Fruit fly (Drosophila melanogaster) whole organism, embryonic: ENCODE measurements around the gene Mlc2.
A peak's percentile ranks its signal among the peaks of the same experiment; 100 is the strongest.

ENCODE experiments used
- Aef1 ChIP-seq: fragments of 200-800 bp; sonication (Bioruptor generic); IDR thresholded peaks from 3 replicates; pipeline ENCODE4 v1.3.6; 2022; ENCODE audit warnings: missing biosample characterization, missing genetic modification characterization
- Atf-2 ChIP-seq: fragments of 200-800 bp; sonication (Bioruptor generic); optimal IDR thresholded peaks from 2 replicates; lab custom pipeline; 2016; ENCODE audit warnings: missing biosample characterization, missing genetic modification characterization
- Bgb ChIP-seq: fragments of 200-800 bp; sonication (Bioruptor generic); IDR thresholded peaks from 2 replicates; pipeline ENCODE4 v1.3.6; 2022; ENCODE audit warnings: missing biosample characterization, missing genetic modification characterization; ENCODE audit not compliant: partially characterized antibody
- CG10979 ChIP-seq: fragments of 200-800 bp; sonication (Bioruptor generic); optimal IDR thresholded peaks from 2 replicates; lab custom pipeline; 2018; ENCODE audit warnings: missing biosample characterization, mild to moderate bottlenecking, missing genetic modification characterization, moderate library complexity
- CG11696 ChIP-seq: fragments of 200-800 bp; sonication (Bioruptor generic); IDR thresholded peaks from 2 replicates; pipeline ENCODE4 v1.3.6; 2022; ENCODE audit warnings: missing biosample characterization, missing genetic modification characterization
- CG12104 ChIP-seq: fragments of 200-800 bp; sonication (Bioruptor generic); optimal IDR thresholded peaks from 3 replicates; lab custom pipeline; 2016; ENCODE audit warnings: missing biosample characterization, missing genetic modification characterization
- CG1233 ChIP-seq: fragments of 200-800 bp; sonication (Bioruptor generic); optimal IDR thresholded peaks from 4 replicates; lab custom pipeline; 2018; ENCODE audit warnings: missing biosample characterization, mild to moderate bottlenecking, missing genetic modification characterization
- CG13775 ChIP-seq: fragments of 200-800 bp; sonication (Bioruptor generic); optimal IDR thresholded peaks from 3 replicates; lab custom pipeline; 2017; ENCODE audit warnings: missing biosample characterization, mild to moderate bottlenecking, missing genetic modification characterization
- CG14014 ChIP-seq: fragments of 200-800 bp; sonication (Bioruptor generic); IDR thresholded peaks from 2 replicates; pipeline ENCODE4 v1.3.6; 2022; ENCODE audit warnings: missing biosample characterization, missing genetic modification characterization
- CG14441 ChIP-seq: fragments of 200-800 bp; sonication (Bioruptor generic); IDR thresholded peaks from 2 replicates; pipeline ENCODE4 v1.3.6; 2022; ENCODE audit warnings: missing biosample characterization, missing genetic modification characterization
- CG15601 ChIP-seq: fragments of 200-800 bp; sonication (Bioruptor generic); optimal IDR thresholded peaks from 3 replicates; lab custom pipeline; 2019; ENCODE audit warnings: missing biosample characterization, mild to moderate bottlenecking, missing genetic modification characterization, moderate library complexity
- CG17568 ChIP-seq: fragments of 200-800 bp; sonication (Bioruptor generic); optimal IDR thresholded peaks from 2 replicates; lab custom pipeline; 2018; ENCODE audit warnings: missing biosample characterization, mild to moderate bottlenecking, missing genetic modification characterization, moderate library complexity
- CG17802 ChIP-seq: fragments of 200-800 bp; sonication (Bioruptor generic); optimal IDR thresholded peaks from 2 replicates; lab custom pipeline; 2018; ENCODE audit warnings: missing biosample characterization, mild to moderate bottlenecking, missing genetic modification characterization, moderate library complexity
- CG1792 ChIP-seq: fragments of 200-800 bp; sonication (Bioruptor generic); optimal IDR thresholded peaks from 2 replicates; lab custom pipeline; 2016; ENCODE audit warnings: missing biosample characterization, missing genetic modification characterization
- CG18476 ChIP-seq: fragments of 200-800 bp; sonication (Bioruptor generic); optimal IDR thresholded peaks from 2 replicates; lab custom pipeline; 2016; ENCODE audit warnings: missing biosample characterization, mild to moderate bottlenecking, missing genetic modification characterization
- CG2712 ChIP-seq: fragments of 200-800 bp; optimal IDR thresholded peaks from 3 replicates; lab custom pipeline; 2019; ENCODE audit warnings: missing biosample characterization, mild to moderate bottlenecking, missing genetic modification characterization, moderate library complexity
- CG31388 ChIP-seq: fragments of 200-800 bp; sonication (Bioruptor generic); optimal IDR thresholded peaks from 2 replicates; lab custom pipeline; 2016; ENCODE audit warnings: missing biosample characterization, missing genetic modification characterization
- CG4730 ChIP-seq: fragments of 200-800 bp; sonication (Bioruptor generic); IDR thresholded peaks from 2 replicates; pipeline ENCODE4 v1.3.6; 2022; ENCODE audit warnings: missing biosample characterization, missing genetic modification characterization
- CG7745 ChIP-seq: fragments of 200-800 bp; sonication (Bioruptor generic); optimal IDR thresholded peaks from 2 replicates; lab custom pipeline; 2018; ENCODE audit warnings: missing biosample characterization, mild to moderate bottlenecking, missing genetic modification characterization, moderate library complexity
- CG7839 ChIP-seq: fragments of 200-800 bp; sonication (Bioruptor generic); optimal IDR thresholded peaks from 3 replicates; lab custom pipeline; 2018; ENCODE audit warnings: missing biosample characterization, mild to moderate bottlenecking, missing genetic modification characterization, moderate library complexity
- CG9215 ChIP-seq: fragments of 200-800 bp; sonication (Bioruptor generic); IDR thresholded peaks from 2 replicates; pipeline ENCODE4 v1.3.6; 2022; ENCODE audit warnings: missing biosample characterization, missing genetic modification characterization
- Dip3 ChIP-seq: fragments of 200-800 bp; sonication (Bioruptor generic); optimal IDR thresholded peaks from 3 replicates; lab custom pipeline; 2016; ENCODE audit warnings: missing biosample characterization, missing genetic modification characterization
- Fer2 ChIP-seq: fragments of 200-800 bp; sonication (Bioruptor generic); optimal IDR thresholded peaks from 2 replicates; lab custom pipeline; 2018; ENCODE audit warnings: missing biosample characterization, mild to moderate bottlenecking, missing genetic modification characterization, moderate library complexity
- H15 ChIP-seq: fragments of 200-800 bp; sonication (Bioruptor generic); IDR thresholded peaks from 3 replicates; pipeline ENCODE4 v1.3.6; 2022; ENCODE audit warnings: missing biosample characterization, missing genetic modification characterization
- Hmx ChIP-seq: fragments of 200-800 bp; sonication (Bioruptor generic); optimal IDR thresholded peaks from 2 replicates; lab custom pipeline; 2016; ENCODE audit warnings: missing biosample characterization, missing genetic modification characterization
- Lim3 ChIP-seq: fragments of 200-800 bp; sonication (Bioruptor generic); IDR thresholded peaks from 2 replicates; pipeline ENCODE4 v1.3.6; 2022; ENCODE audit warnings: missing biosample characterization, missing genetic modification characterization
- Mes4 ChIP-seq: fragments of 200-800 bp; sonication (Bioruptor generic); optimal IDR thresholded peaks from 2 replicates; lab custom pipeline; 2016; ENCODE audit warnings: missing biosample characterization, missing genetic modification characterization
- NC2β ChIP-seq: fragments of 200-800 bp; sonication (Bioruptor generic); optimal IDR thresholded peaks from 2 replicates; lab custom pipeline; 2016; ENCODE audit warnings: missing biosample characterization, missing genetic modification characterization
- NK7.1 ChIP-seq: fragments of 200-800 bp; sonication (Bioruptor generic); optimal IDR thresholded peaks from 3 replicates; lab custom pipeline; 2016; ENCODE audit warnings: missing biosample characterization, missing genetic modification characterization
- Neu2 ChIP-seq: fragments of 200-800 bp; sonication (Bioruptor generic); optimal IDR thresholded peaks from 3 replicates; lab custom pipeline; 2016; ENCODE audit warnings: missing biosample characterization, missing genetic modification characterization, borderline replicate concordance
- Rx ChIP-seq: fragments of 200-800 bp; sonication (Bioruptor generic); IDR thresholded peaks from 2 replicates; pipeline ENCODE4 v1.3.6; 2022; ENCODE audit warnings: missing biosample characterization, missing genetic modification characterization
- Usf ChIP-seq: fragments of 200-800 bp; sonication (Bioruptor generic); optimal IDR thresholded peaks from 2 replicates; lab custom pipeline; 2017; ENCODE audit warnings: missing genotype, missing biosample characterization, missing genetic modification characterization
- aop ChIP-seq: fragments of 200-800 bp; sonication (Bioruptor generic); IDR thresholded peaks from 2 replicates; pipeline ENCODE4 v1.3.6; 2022; ENCODE audit warnings: missing biosample characterization, missing genetic modification characterization
- caup ChIP-seq: fragments of 200-800 bp; sonication (Bioruptor generic); optimal IDR thresholded peaks from 3 replicates; lab custom pipeline; 2017; ENCODE audit warnings: missing biosample characterization, mild to moderate bottlenecking, missing genetic modification characterization, moderate library complexity; ENCODE audit not compliant: severe bottlenecking
- gce ChIP-seq: fragments of 200-800 bp; sonication (Bioruptor generic); IDR thresholded peaks from 3 replicates; pipeline ENCODE4 v1.3.6; 2022; ENCODE audit warnings: missing biosample characterization, missing genetic modification characterization
- gcm2 ChIP-seq: fragments of 200-800 bp; sonication (Bioruptor generic); optimal IDR thresholded peaks from 2 replicates; lab custom pipeline; 2016; ENCODE audit warnings: missing biosample characterization, missing genetic modification characterization
- luna ChIP-seq: fragments of 200-800 bp; sonication (Bioruptor generic); optimal IDR thresholded peaks from 2 replicates; lab custom pipeline; 2016; ENCODE audit warnings: missing biosample characterization, missing genetic modification characterization
- odd ChIP-seq: fragments of 200-800 bp; sonication (Bioruptor generic); optimal IDR thresholded peaks from 2 replicates; lab custom pipeline; 2017; ENCODE audit warnings: missing biosample characterization, mild to moderate bottlenecking, missing genetic modification characterization
- org-1 ChIP-seq: fragments of 200-800 bp; sonication (Bioruptor generic); optimal IDR thresholded peaks from 2 replicates; lab custom pipeline; 2017; ENCODE audit warnings: missing biosample characterization, missing genetic modification characterization
- pita ChIP-seq: fragments of 200-800 bp; sonication (Bioruptor generic); optimal IDR thresholded peaks from 2 replicates; lab custom pipeline; 2017; ENCODE audit warnings: missing biosample characterization, mild to moderate bottlenecking, missing genetic modification characterization
- psq ChIP-seq: fragments of 200-800 bp; sonication (Bioruptor generic); optimal IDR thresholded peaks from 2 replicates; lab custom pipeline; 2017; ENCODE audit warnings: missing biosample characterization, missing genetic modification characterization
- row ChIP-seq: fragments of 200-800 bp; sonication (Bioruptor generic); IDR thresholded peaks from 3 replicates; pipeline ENCODE4 v1.3.6; 2022; ENCODE audit warnings: missing biosample characterization, missing genetic modification characterization
- salm ChIP-seq: fragments of 200-800 bp; sonication (Bioruptor generic); optimal IDR thresholded peaks from 2 replicates; lab custom pipeline; 2018; ENCODE audit warnings: missing biosample characterization, mild to moderate bottlenecking, missing genetic modification characterization
- sens-2 ChIP-seq: fragments of 200-800 bp; sonication (Bioruptor generic); IDR thresholded peaks from 2 replicates; pipeline ENCODE4 v1.3.6; 2022; ENCODE audit warnings: missing biosample characterization, missing genetic modification characterization
- tin ChIP-seq: fragments of 200-800 bp; sonication (Bioruptor generic); optimal IDR thresholded peaks from 3 replicates; lab custom pipeline; 2016; ENCODE audit warnings: missing biosample characterization, missing genetic modification characterization
- tll ChIP-seq, 2 experiments: fragments of 200-800 bp in 1 of 2; fragments of >200 bp in 1 of 2; sonication (Bioruptor generic) in 1 of 2; optimal IDR thresholded peaks; 2 replicates each; lab custom pipeline; 2017 to 2019; ENCODE audit warnings: missing biosample characterization in 2 of 2, missing genetic modification characterization in 2 of 2, mild to moderate bottlenecking in 1 of 2, moderate library complexity in 1 of 2
- tna ChIP-seq: fragments of 200-800 bp; sonication (Bioruptor generic); IDR thresholded peaks from 2 replicates; pipeline ENCODE4 v1.3.6; 2022; ENCODE audit warnings: missing biosample characterization, missing genetic modification characterization; ENCODE audit not compliant: partially characterized antibody
- ttk ChIP-seq: fragments of 200-800 bp; sonication (Bioruptor generic); IDR thresholded peaks from 2 replicates; pipeline ENCODE4 v2.1.2; 2022; ENCODE audit warnings: missing biosample characterization, missing genetic modification characterization
- wdn ChIP-seq: fragments of 200-800 bp; sonication (Bioruptor generic); IDR thresholded peaks from 2 replicates; pipeline ENCODE4 v1.3.6; 2022; ENCODE audit warnings: missing biosample characterization, missing genetic modification characterization
- zfh1 ChIP-seq: fragments of 200-800 bp; sonication (Bioruptor generic); IDR thresholded peaks from 3 replicates; pipeline ENCODE4 v1.3.6; 2022; ENCODE audit warnings: missing biosample characterization, missing genetic modification characterization

Mlc2 gene

DNA sequence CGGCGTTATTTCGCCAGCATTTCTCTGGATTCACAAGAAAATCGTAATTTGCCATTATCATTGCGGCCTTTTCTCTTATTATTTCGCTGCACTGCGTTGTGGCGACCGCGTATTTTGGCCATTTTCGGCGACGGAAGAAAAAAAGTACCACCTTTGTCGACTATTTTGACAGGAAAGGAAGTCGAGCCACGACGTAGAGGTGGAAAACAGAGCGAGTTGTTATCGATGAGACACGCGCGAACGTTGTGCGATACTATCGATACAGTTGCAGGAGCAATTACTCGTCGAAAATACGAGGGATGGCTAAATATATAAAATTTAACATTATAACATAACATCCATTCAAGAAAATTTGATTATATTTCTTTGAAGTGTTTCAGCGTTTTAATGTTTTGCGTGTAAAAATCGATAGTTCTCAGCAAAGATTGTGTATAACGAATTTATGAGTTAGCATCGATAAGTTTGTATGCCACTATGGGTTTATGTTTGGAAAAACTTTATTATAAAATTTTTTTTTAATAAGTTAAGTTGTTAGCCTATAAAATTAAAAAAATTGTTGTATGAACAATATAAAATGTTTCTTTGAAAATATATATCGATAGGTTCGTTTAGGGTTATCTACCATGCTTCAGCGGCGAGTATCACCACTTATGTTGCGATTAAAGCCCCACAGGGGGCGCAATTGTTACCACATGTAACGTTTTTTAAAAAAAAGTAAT is 34.6 kb upstream of the Mlc2 start, which contains the start of gene RpS7 (continued):
- peak; percentile 51; the same call in 1 of the 2 replicates for TF ChIP-seq CG4730 (GFP tag; lab: Robert Waterston, UW)
- TF ChIP-seq sens-2 (GFP tag; lab: Robert Waterston, UW) = peak; percentile 81
- TF ChIP-seq CG15601 (tag; lab: Kevin White, UChicago) = peak; percentile 62
- TF ChIP-seq tll (GFP tag; optimal IDR thresholded peaks at IDR 0.05; lab: Kevin White, UChicago) = no peak
- TF ChIP-seq Lim3 (GFP tag; lab: Robert Waterston, UW) = no peak
- peak; percentile 48; the same call in 2 of the 3 replicates for TF ChIP-seq Aef1 (GFP tag; lab: Robert Waterston, UW)
- TF ChIP-seq Hmx (GFP tag; lab: Kevin White, UChicago) = no peak
- TF ChIP-seq H15 (GFP tag; lab: Robert Waterston, UW) = peak; percentile 44; the same call in 1 of the 3 replicates
- no peak for TF ChIP-seq CG9215 (GFP tag; lab: Robert Waterston, UW)
- peak; percentile 45 for TF ChIP-seq Dip3 (GFP tag; lab: Kevin White, UChicago)
- peak; percentile 86 for TF ChIP-seq caup (GFP tag; lab: Kevin White, UChicago)
- peak; percentile 59; the same call in 1 of the 3 replicates for TF ChIP-seq gce (GFP tag; lab: Robert Waterston, UW)
- no peak for TF ChIP-seq aop (GFP tag; lab: Robert Waterston, UW)
- no peak for TF ChIP-seq Neu2
- peak; percentile 88 for TF ChIP-seq zfh1
- TF ChIP-seq Atf-2 (GFP tag; lab: Kevin White, UChicago) = peak; percentile 7
- TF ChIP-seq CG2712 (tag; lab: Kevin White, UChicago) = peak; percentile 69
- peak; percentile 96 for TF ChIP-seq Bgb (GFP tag; lab: Robert Waterston, UW)
- TF ChIP-seq ttk = peak; percentile 58; the same call in 1 of the 2 replicates
- TF ChIP-seq gcm2 (GFP tag; lab: Kevin White, UChicago) = peak; percentile 28
- TF ChIP-seq org-1 = peak; percentile 65
- TF ChIP-seq luna (GFP tag; lab: Kevin White, UChicago) = peak; percentile 34
- peak; percentile 88 for TF ChIP-seq odd (GFP tag; lab: Kevin White, UChicago)
- peak; percentile 29 for TF ChIP-seq CG18476
- TF ChIP-seq Mes4 = peak; percentile 82
- TF ChIP-seq CG1792 (GFP tag; lab: Kevin White, UChicago) = peak; percentile 9
- peak; percentile 93 for TF ChIP-seq NC2β
- peak; percentile 76 for TF ChIP-seq salm (tag; lab: Kevin White, UChicago)
- no peak for TF ChIP-seq psq
- peak; percentile 77 for TF ChIP-seq Rx (GFP tag; lab: Robert Waterston, UW)
- TF ChIP-seq CG14441 = peak; percentile 57
- TF ChIP-seq CG17802 (tag; lab: Kevin White, UChicago) = peak; percentile 60
- TF ChIP-seq tna (GFP tag; lab: Robert Waterston, UW) = peak; percentile 93
- TF ChIP-seq CG7839 (tag; lab: Kevin White, UChicago) = peak; percentile 70
- TF ChIP-seq CG7745 (tag; lab: Kevin White, UChicago) = no peak
- TF ChIP-seq pita (GFP tag; lab: Kevin White, UChicago) = no peak
- TF ChIP-seq CG1233 (GFP tag; lab: Kevin White, UChicago) = peak; percentile 80
- peak; percentile 61 for TF ChIP-seq row (GFP tag; lab: Robert Waterston, UW)
- TF ChIP-seq CG12104 (GFP tag; lab: Kevin White, UChicago) = peak; percentile 70
- TF ChIP-seq CG11696 = peak; percentile 66
- peak; percentile 47; the same call in 1 of the 2 replicates for TF ChIP-seq wdn (GFP tag; lab: Robert Waterston, UW)
- peak; percentile 86 for TF ChIP-seq CG13775 (GFP tag; lab: Kevin White, UChicago)
- peak; percentile 76 for TF ChIP-seq CG14014 (GFP tag; lab: Robert Waterston, UW)
- TF ChIP-seq Usf (GFP tag; lab: Kevin White, UChicago) = peak; percentile 37
- peak; percentile 90 for TF ChIP-seq CG17568 (GFP tag; lab: Kevin White, UChicago)
- peak; percentile 39 for TF ChIP-seq CG10979
- TF ChIP-seq Fer2 = peak; percentile 27
- no peak for TF ChIP-seq CG31388
- TF ChIP-seq NK7.1 (GFP tag; lab: Kevin White, UChicago) = peak; percentile 46
- TF ChIP-seq tin (GFP tag; lab: Kevin White, UChicago) = peak; percentile 15
